Fruit fly (Drosophila melanogaster) whole organism, prepupa: ENCODE data around the gene papi.

ENCODE experiments used
- CG10631 ChIP-seq: fragments of 200-800 bp; sonication (Bioruptor generic); optimal IDR thresholded peaks from 2 replicates; lab custom pipeline; 2016; ENCODE audit warnings: missing biosample characterization, missing genetic modification characterization
- CG10669 ChIP-seq: fragments of 200-800 bp; sonication (Bioruptor generic); optimal IDR thresholded peaks from 3 replicates; lab custom pipeline; 2018; ENCODE audit warnings: missing biosample characterization, mild to moderate bottlenecking, missing genetic modification characterization, moderate library complexity
- CG11294 ChIP-seq: fragments of 200-800 bp; sonication (Bioruptor generic); IDR thresholded peaks from 2 replicates; pipeline ENCODE4 v1.3.6; 2022; ENCODE audit warnings: missing biosample characterization, missing genetic modification characterization
- CG11762 ChIP-seq: fragments of 200-800 bp; sonication (Bioruptor generic); optimal IDR thresholded peaks from 3 replicates; lab custom pipeline; 2016; ENCODE audit warnings: missing biosample characterization, missing genetic modification characterization; ENCODE audit not compliant: insufficient read depth
- CG15336 ChIP-seq: fragments of 200-800 bp; sonication (Bioruptor generic); IDR thresholded peaks from 2 replicates; pipeline ENCODE4 v1.3.6; 2022; ENCODE audit warnings: missing biosample characterization, missing genetic modification characterization
- CG1621 ChIP-seq: fragments of 200-800 bp; sonication (Bioruptor generic); optimal IDR thresholded peaks from 3 replicates; lab custom pipeline; 2018; ENCODE audit warnings: missing biosample characterization, mild to moderate bottlenecking, missing genetic modification characterization
- CG3032 ChIP-seq: fragments of 200-800 bp; optimal IDR thresholded peaks from 2 replicates; lab custom pipeline; 2019; ENCODE audit warnings: missing biosample characterization, mild to moderate bottlenecking, missing genetic modification characterization, moderate library complexity
- CG31627 ChIP-seq: fragments of 200-800 bp; sonication (Bioruptor generic); optimal IDR thresholded peaks from 3 replicates; lab custom pipeline; 2016; ENCODE audit warnings: missing biosample characterization, missing genetic modification characterization
- CG32006 ChIP-seq: fragments of 200-800 bp; sonication (Bioruptor generic); optimal IDR thresholded peaks from 3 replicates; lab custom pipeline; 2017; ENCODE audit warnings: missing biosample characterization, mild to moderate bottlenecking, missing genetic modification characterization
- CG3919 ChIP-seq: fragments of 200-800 bp; sonication (Bioruptor generic); optimal IDR thresholded peaks from 3 replicates; lab custom pipeline; 2016; ENCODE audit warnings: missing biosample characterization, missing genetic modification characterization
- CG4318 ChIP-seq: fragments of 200-800 bp; sonication (Bioruptor generic); optimal IDR thresholded peaks from 3 replicates; lab custom pipeline; 2017; ENCODE audit warnings: missing biosample characterization, mild to moderate bottlenecking, missing genetic modification characterization
- CG6276 ChIP-seq: fragments of 200-800 bp; sonication (Bioruptor generic); optimal IDR thresholded peaks from 2 replicates; lab custom pipeline; 2017; ENCODE audit warnings: missing biosample characterization, mild to moderate bottlenecking, missing genetic modification characterization
- CG6808 ChIP-seq: fragments of 200-800 bp; sonication (Bioruptor generic); optimal IDR thresholded peaks from 3 replicates; lab custom pipeline; 2017; ENCODE audit warnings: missing biosample characterization, missing genetic modification characterization, mild to moderate bottlenecking, moderate library complexity, missing genetic modification reagents
- CG6854 ChIP-seq: fragments of 200-800 bp; sonication (Bioruptor generic); optimal IDR thresholded peaks from 2 replicates; lab custom pipeline; 2017; ENCODE audit warnings: missing biosample characterization, mild to moderate bottlenecking, missing genetic modification characterization
- CG7368 ChIP-seq: fragments of 200-800 bp; sonication (Bioruptor generic); optimal IDR thresholded peaks from 3 replicates; lab custom pipeline; 2016; ENCODE audit warnings: missing biosample characterization, missing genetic modification characterization
- CG8119 ChIP-seq: fragments of 200-800 bp; sonication (Bioruptor generic); IDR thresholded peaks from 3 replicates; pipeline ENCODE4 v1.3.6; 2022; ENCODE audit warnings: missing biosample characterization, missing genetic modification characterization
- CG8632 ChIP-seq: fragments of 200-800 bp; sonication (Bioruptor generic); optimal IDR thresholded peaks from 3 replicates; lab custom pipeline; 2016; ENCODE audit warnings: missing biosample characterization, missing genetic modification characterization
- CG9139 ChIP-seq: fragments of 200-800 bp; sonication (Bioruptor generic); optimal IDR thresholded peaks from 3 replicates; lab custom pipeline; 2017; ENCODE audit warnings: missing biosample characterization, mild to moderate bottlenecking, missing genetic modification characterization
- Eip75B ChIP-seq: fragments of 200-800 bp; sonication (Bioruptor generic); optimal IDR thresholded peaks from 3 replicates; lab custom pipeline; 2016; ENCODE audit warnings: missing biosample characterization, missing genetic modification characterization
- Eip78C ChIP-seq: fragments of 200-800 bp; sonication (Bioruptor generic); peaks from one replicate; lab custom pipeline; 2016; ENCODE audit warnings: missing biosample characterization, missing genetic modification characterization
- Ets21C ChIP-seq: fragments of 200-800 bp; sonication (Bioruptor generic); optimal IDR thresholded peaks from 3 replicates; lab custom pipeline; 2016; ENCODE audit warnings: missing biosample characterization, missing genetic modification characterization
- Ets96B ChIP-seq: fragments of 200-800 bp; optimal IDR thresholded peaks from 2 replicates; lab custom pipeline; 2019; ENCODE audit warnings: missing biosample characterization, mild to moderate bottlenecking, missing genetic modification characterization, moderate library complexity
- Gug ChIP-seq: fragments of 200-800 bp; sonication (Bioruptor generic); IDR thresholded peaks from 2 replicates; pipeline ENCODE4 v1.3.6; 2022; ENCODE audit warnings: missing biosample characterization, missing genetic modification characterization
- Hr38 ChIP-seq: sonication (Bioruptor generic); optimal IDR thresholded peaks from 2 replicates; lab custom pipeline; 2016; ENCODE audit warnings: missing biosample characterization, missing genetic modification characterization
- Hr39 ChIP-seq: fragments of 200-800 bp; sonication (Bioruptor generic); optimal IDR thresholded peaks from 2 replicates; lab custom pipeline; 2016; ENCODE audit warnings: missing biosample characterization, missing genetic modification characterization
- Hr4 ChIP-seq: fragments of 200-800 bp; sonication (Bioruptor generic); optimal IDR thresholded peaks from 3 replicates; lab custom pipeline; 2016; ENCODE audit warnings: missing biosample characterization, missing genetic modification characterization
- Lpt ChIP-seq: fragments of 200-800 bp; sonication (Bioruptor generic); optimal IDR thresholded peaks from 3 replicates; lab custom pipeline; 2016; ENCODE audit warnings: missing biosample characterization, missing genetic modification characterization
- Met ChIP-seq: fragments of 200-800 bp; sonication (Bioruptor generic); optimal IDR thresholded peaks from 3 replicates; lab custom pipeline; 2016; ENCODE audit warnings: missing biosample characterization, missing genetic modification characterization
- OdsH ChIP-seq: fragments of 200-800 bp; sonication (Bioruptor generic); optimal IDR thresholded peaks from 3 replicates; lab custom pipeline; 2016; ENCODE audit warnings: missing biosample characterization, missing genetic modification characterization
- Smox ChIP-seq: fragments of 200-800 bp; sonication (Bioruptor generic); optimal IDR thresholded peaks from 3 replicates; lab custom pipeline; 2016; ENCODE audit warnings: missing biosample characterization, missing genetic modification characterization
- Sox102F ChIP-seq: fragments of 200-800 bp; sonication (Bioruptor generic); optimal IDR thresholded peaks from 2 replicates; lab custom pipeline; 2016; ENCODE audit warnings: missing biosample characterization, mild to moderate bottlenecking, missing genetic modification characterization
- Sox14 ChIP-seq: fragments of 200-800 bp; sonication (Bioruptor generic); optimal IDR thresholded peaks from 3 replicates; lab custom pipeline; 2016; ENCODE audit warnings: missing biosample characterization, missing genetic modification characterization
- Sox15 ChIP-seq: fragments of 200-800 bp; sonication (Bioruptor generic); optimal IDR thresholded peaks from 3 replicates; lab custom pipeline; 2016; ENCODE audit warnings: missing biosample characterization, missing genetic modification characterization
- achi ChIP-seq: fragments of 200-800 bp; sonication (Bioruptor generic); optimal IDR thresholded peaks from 3 replicates; lab custom pipeline; 2016; ENCODE audit warnings: missing biosample characterization, missing genetic modification characterization
- acj6 ChIP-seq: fragments of 200-800 bp; sonication (Bioruptor generic); optimal IDR thresholded peaks from 3 replicates; lab custom pipeline; 2016; ENCODE audit warnings: missing biosample characterization, missing genetic modification characterization
- cyc ChIP-seq: fragments of 200-800 bp; sonication (Bioruptor generic); optimal IDR thresholded peaks from 3 replicates; lab custom pipeline; 2016; ENCODE audit warnings: missing biosample characterization, missing genetic modification characterization
- dac ChIP-seq: fragments of 200-800 bp; sonication (Bioruptor generic); optimal IDR thresholded peaks from 2 replicates; lab custom pipeline; 2017; ENCODE audit warnings: missing biosample characterization, mild to moderate bottlenecking, missing genetic modification characterization
- esn ChIP-seq: fragments of 200-800 bp; sonication (Bioruptor generic); optimal IDR thresholded peaks from 2 replicates; lab custom pipeline; 2016; ENCODE audit warnings: missing biosample characterization, mild to moderate bottlenecking, missing genetic modification characterization, moderate library complexity
- fd85E ChIP-seq: fragments of 200-800 bp; sonication (Bioruptor generic); optimal IDR thresholded peaks from 3 replicates; lab custom pipeline; 2016; ENCODE audit warnings: missing biosample characterization, missing genetic modification characterization
- fkh ChIP-seq: fragments of 200-800 bp; sonication (Bioruptor generic); optimal IDR thresholded peaks from 3 replicates; lab custom pipeline; 2017; ENCODE audit warnings: missing biosample characterization, mild to moderate bottlenecking, missing genetic modification characterization, moderate library complexity
- lz ChIP-seq: fragments of 200-800 bp; sonication (Bioruptor generic); optimal IDR thresholded peaks from 3 replicates; lab custom pipeline; 2016; ENCODE audit warnings: missing biosample characterization, missing genetic modification characterization
- net ChIP-seq: fragments of 200-800 bp; sonication (Bioruptor generic); optimal IDR thresholded peaks from 3 replicates; lab custom pipeline; 2016; ENCODE audit warnings: missing biosample characterization, missing genetic modification characterization
- salr ChIP-seq, 2 experiments: fragments of 200-800 bp; sonication (Bioruptor generic); optimal IDR thresholded peaks; 3 replicates each; lab custom pipeline; 2016 to 2018; ENCODE audit warnings: missing biosample characterization in 2 of 2, missing genetic modification characterization in 2 of 2, mild to moderate bottlenecking in 1 of 2
- spab ChIP-seq: fragments of 200-800 bp; sonication (Bioruptor generic); optimal IDR thresholded peaks from 2 replicates; lab custom pipeline; 2017; ENCODE audit warnings: missing biosample characterization, mild to moderate bottlenecking, missing genetic modification characterization, missing genetic modification reagents
- ss ChIP-seq, 2 experiments: fragments of 200-800 bp; sonication (Bioruptor generic); optimal IDR thresholded peaks; 2 replicates in 1 of 2; 3 replicates in 1 of 2; lab custom pipeline; 2017 to 2018; ENCODE audit warnings: mild to moderate bottlenecking in 2 of 2, missing biosample characterization in 2 of 2, missing genetic modification characterization in 2 of 2, moderate library complexity in 1 of 2
- svp ChIP-seq: fragments of 200-800 bp; sonication (Bioruptor generic); peaks from one replicate; lab custom pipeline; 2016; ENCODE audit warnings: missing biosample characterization, missing genetic modification characterization
- topi ChIP-seq: fragments of 200-800 bp; sonication (Bioruptor generic); optimal IDR thresholded peaks from 3 replicates; lab custom pipeline; 2016; ENCODE audit warnings: missing biosample characterization, missing genetic modification characterization
- vri ChIP-seq: fragments of 200-800 bp; sonication (Bioruptor generic); optimal IDR thresholded peaks from 3 replicates; lab custom pipeline; 2016; ENCODE audit warnings: missing biosample characterization, mild to moderate bottlenecking, missing genetic modification characterization

Gene papi

DNA sequence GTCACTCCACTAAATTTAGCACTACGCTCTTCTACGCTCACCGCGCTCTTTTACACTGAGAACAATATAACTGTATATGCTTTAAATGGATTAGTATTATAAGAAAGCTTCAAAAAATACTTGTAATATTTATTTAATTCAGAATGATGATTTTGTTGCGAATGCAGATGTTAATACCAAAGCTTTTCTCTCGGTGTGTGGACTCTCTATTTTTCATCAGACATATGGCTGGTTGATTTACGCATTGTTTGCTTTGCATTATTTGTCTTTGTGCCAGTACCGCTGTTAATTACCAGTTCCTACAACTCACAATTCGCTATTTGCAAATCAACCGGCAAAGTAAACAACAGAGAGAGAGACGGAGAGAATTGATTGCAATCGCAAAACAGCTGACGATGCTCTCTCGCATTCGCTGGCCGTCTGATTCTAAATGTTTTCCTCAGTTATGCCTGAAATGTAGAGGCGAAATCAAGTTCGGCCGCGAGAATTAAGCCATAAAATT, 1.2 kb downstream of the papi start (continued):
- TF ChIP-seq CG3032 (tag; lab: Kevin White, UChicago), result peak; percentile 98
- TF ChIP-seq CG10631 (GFP tag; lab: Kevin White, UChicago), result peak; percentile 99
- TF ChIP-seq Met, result peak; percentile 99
- peak; percentile 98 for TF ChIP-seq Ets96B (tag; lab: Kevin White, UChicago)
- peak; percentile 97 for TF ChIP-seq CG9139
- peak; percentile 99 for TF ChIP-seq Gug
- peak; percentile 98 for TF ChIP-seq Lpt (GFP tag; lab: Kevin White, UChicago)
- peak; percentile 99 for TF ChIP-seq esn (GFP tag; lab: Kevin White, UChicago)
- TF ChIP-seq lz, result peak; percentile 98
- TF ChIP-seq CG8119 (GFP tag; lab: Robert Waterston, UW), result peak; percentile 100
- peak; percentile 99 for TF ChIP-seq net
- peak; percentile 100 for TF ChIP-seq Eip78C (GFP tag; lab: Kevin White, UChicago)
- peak; percentile 97 for TF ChIP-seq cyc (GFP tag; lab: Kevin White, UChicago)
- peak; percentile 98 for TF ChIP-seq CG6808
- TF ChIP-seq CG32006 (GFP tag; lab: Kevin White, UChicago), result peak; percentile 99
- TF ChIP-seq CG8632 (GFP tag; lab: Kevin White, UChicago), result peak; percentile 99
- TF ChIP-seq OdsH (GFP tag; lab: Kevin White, UChicago), result peak; percentile 99
- TF ChIP-seq CG15336 (GFP tag; lab: Robert Waterston, UW), result peak; percentile 100
- TF ChIP-seq CG11294, result peak; percentile 99
- TF ChIP-seq fkh (GFP tag; lab: Kevin White, UChicago), result peak; percentile 94
- TF ChIP-seq CG10669, result peak; percentile 99
- peak; percentile 98 for TF ChIP-seq CG7368 (GFP tag; lab: Kevin White, UChicago)
- TF ChIP-seq Hr38 (GFP tag; lab: Kevin White, UChicago), result peak; percentile 85
- peak; percentile 97 for TF ChIP-seq Smox
- TF ChIP-seq Ets21C (GFP tag; lab: Kevin White, UChicago), result peak; percentile 95
- peak; percentile 95 for TF ChIP-seq Sox15 (GFP tag; lab: Kevin White, UChicago)
- peak; percentile 99 for TF ChIP-seq Sox14
- TF ChIP-seq fd85E (GFP tag; lab: Kevin White, UChicago), result peak; percentile 94
- peak; percentile 98 for TF ChIP-seq topi
- TF ChIP-seq CG31627 (GFP tag; lab: Kevin White, UChicago), result peak; percentile 97
- peak; percentile 99 for TF ChIP-seq Sox102F (GFP tag; lab: Kevin White, UChicago)
- TF ChIP-seq vri (GFP tag; lab: Kevin White, UChicago), result peak; percentile 99
- TF ChIP-seq dac, result peak; percentile 96
- peak; percentile 96 for TF ChIP-seq CG4318 (GFP tag; lab: Kevin White, UChicago)
- peak; percentile 100 for TF ChIP-seq Hr4 (GFP tag; lab: Kevin White, UChicago)
- peak; percentile 98 to 99 for TF ChIP-seq salr (GFP tag; optimal IDR thresholded peaks at IDR 0.05; lab: Kevin White, UChicago)
- peak; percentile 99 for TF ChIP-seq Eip75B
- peak; percentile 99 for TF ChIP-seq spab (GFP tag; lab: Kevin White, UChicago)
- peak; percentile 97 for TF ChIP-seq CG6276 (GFP tag; lab: Kevin White, UChicago)
- TF ChIP-seq, all 60 proteins: peak for 60

DNA sequence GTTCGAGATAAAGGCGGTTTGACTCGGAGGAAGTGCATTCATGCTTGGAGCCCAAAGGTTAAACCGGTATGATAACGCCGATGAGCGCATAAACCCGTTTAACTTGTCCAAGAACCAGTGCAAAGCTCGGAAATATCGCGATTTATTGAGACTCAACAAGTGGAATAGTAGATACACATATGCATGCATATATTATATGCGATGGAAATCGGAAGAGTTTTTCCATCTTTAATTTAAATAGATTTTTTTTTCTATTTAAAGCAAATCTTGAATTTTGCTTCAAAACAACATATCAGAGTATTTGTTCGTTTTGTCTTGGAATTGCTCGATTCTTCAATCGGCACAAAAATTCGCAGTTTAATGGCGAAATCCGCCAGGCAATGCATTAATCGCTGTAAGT, 1.8 kb downstream of the papi start:
- peak; percentile 30 for TF ChIP-seq OdsH (GFP tag; lab: Kevin White, UChicago)
- no peak for TF ChIP-seq Smox
- peak; percentile 78 for TF ChIP-seq Eip78C (GFP tag; lab: Kevin White, UChicago)
- peak in 1 of 2 experiments; percentile 6 for TF ChIP-seq ss (GFP tag; optimal IDR thresholded peaks at IDR 0.05; lab: Kevin White, UChicago)
- peak; percentile 4 for TF ChIP-seq CG3919 (GFP tag; lab: Kevin White, UChicago)
- TF ChIP-seq fkh (GFP tag; lab: Kevin White, UChicago), result no peak
- TF ChIP-seq CG6854, result no peak
- peak; percentile 33 for TF ChIP-seq CG6276 (GFP tag; lab: Kevin White, UChicago)
- no peak for TF ChIP-seq Hr39
- TF ChIP-seq CG11762 (GFP tag; lab: Kevin White, UChicago), result no peak
- no peak for TF ChIP-seq acj6
- no peak for TF ChIP-seq topi
- no peak for TF ChIP-seq CG1621 (tag; lab: Kevin White, UChicago)
- no peak for TF ChIP-seq salr (GFP tag; optimal IDR thresholded peaks at IDR 0.05; lab: Kevin White, UChicago)
- peak; percentile 78 for TF ChIP-seq svp (GFP tag; lab: Kevin White, UChicago)
- TF ChIP-seq Sox102F (GFP tag; lab: Kevin White, UChicago), result no peak
- TF ChIP-seq fd85E (GFP tag; lab: Kevin White, UChicago), result no peak
- TF ChIP-seq CG10631 (GFP tag; lab: Kevin White, UChicago), result no peak
- no peak for TF ChIP-seq spab (GFP tag; lab: Kevin White, UChicago)
- TF ChIP-seq CG4318 (GFP tag; lab: Kevin White, UChicago), result no peak
- TF ChIP-seq Gug, result no peak
- TF ChIP-seq CG15336 (GFP tag; lab: Robert Waterston, UW), result no peak; the same call in 1 of the 2 replicates
- no peak for TF ChIP-seq achi (GFP tag; lab: Kevin White, UChicago)
- no peak for TF ChIP-seq CG11294
- no peak for TF ChIP-seq CG9139
- TF ChIP-seq CG32006 (GFP tag; lab: Kevin White, UChicago), result peak; percentile 46
- TF ChIP-seq net, result no peak
- TF ChIP-seq lz, result no peak
- TF ChIP-seq cyc (GFP tag; lab: Kevin White, UChicago), result no peak
- TF ChIP-seq CG31627 (GFP tag; lab: Kevin White, UChicago), result no peak
- no peak for TF ChIP-seq CG10669
